Fruit fly (Drosophila melanogaster): Measurements from ENCODE around the gene CG34393.

The CG34393 gene

DNA sequence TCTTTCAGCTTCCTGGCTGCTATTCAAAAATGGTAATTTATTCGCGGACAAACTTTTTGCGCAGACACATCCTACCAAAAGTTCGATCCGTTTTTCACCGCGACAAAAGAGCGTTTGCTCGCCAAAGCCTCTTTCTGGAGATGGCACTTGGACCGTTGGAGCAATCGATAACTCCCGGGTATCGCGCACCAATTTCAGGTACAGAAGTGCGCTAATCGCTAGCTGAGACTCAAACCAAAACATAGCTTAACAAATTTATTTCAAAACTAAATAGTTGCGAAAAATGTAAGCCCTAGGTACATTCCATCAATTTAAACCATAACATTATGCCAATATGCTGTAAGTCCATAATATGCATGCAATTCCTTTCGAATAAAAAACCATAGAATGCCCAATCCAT is 55.6 kb downstream of the CG34393 start, which contains the start of gene toc (continued):
- TF ChIP-seq gcm (GFP tag; optimal IDR thresholded peaks at IDR 0.05) = no peak
- no peak for TF ChIP-seq Tbp (GFP tag; optimal IDR thresholded peaks at IDR 0.05)
- TF ChIP-seq CG11696 (GFP tag; IDR thresholded peaks at IDR 0.05) = no peak
- TF ChIP-seq CrebB (tag; optimal IDR thresholded peaks at IDR 0.05) = peak; percentile 39
- no peak for TF ChIP-seq zf30C (GFP tag; optimal IDR thresholded peaks at IDR 0.05)
- no peak for TF ChIP-seq al (GFP tag; IDR thresholded peaks at IDR 0.05)
- no peak for TF ChIP-seq CG31365 (tag; optimal IDR thresholded peaks at IDR 0.05)
- TF ChIP-seq Nf-YC (tag; optimal IDR thresholded peaks at IDR 0.05) = no peak
- TF ChIP-seq Kr (GFP tag; optimal IDR thresholded peaks at IDR 0.05) = no peak
- TF ChIP-seq Vsx1 (GFP tag; optimal IDR thresholded peaks at IDR 0.05) = no peak
- no peak for TF ChIP-seq jigr1 (GFP tag; IDR thresholded peaks at IDR 0.05)
- peak; percentile 4 for TF ChIP-seq CG5180 (GFP tag; optimal IDR thresholded peaks at IDR 0.05)
- TF ChIP-seq CG4404 (GFP tag; IDR thresholded peaks at IDR 0.05) = no peak
- peak; percentile 34; the same call in 1 of the 3 replicates for TF ChIP-seq row (GFP tag; IDR thresholded peaks at IDR 0.05)
- TF ChIP-seq Opbp (GFP tag; IDR thresholded peaks at IDR 0.05; ENCODE audit: partially characterized antibody) = peak; percentile 90
- no peak for TF ChIP-seq kay (GFP tag; optimal IDR thresholded peaks at IDR 0.05)
- no peak for TF ChIP-seq YL-1 (GFP tag; optimal IDR thresholded peaks at IDR 0.05)
- no peak for TF ChIP-seq CG11093 (GFP tag; IDR thresholded peaks at IDR 0.05)
- no peak for TF ChIP-seq cas (GFP tag; IDR thresholded peaks at IDR 0.05)
- no peak for TF ChIP-seq CG6854 (GFP tag; optimal IDR thresholded peaks at IDR 0.05)
- no peak for TF ChIP-seq CG12104 (GFP tag; optimal IDR thresholded peaks at IDR 0.05)
- TF ChIP-seq unc-4 (GFP tag; IDR thresholded peaks at IDR 0.05; ENCODE audit: partially characterized antibody) = peak; percentile 85
- TF ChIP-seq crp (GFP tag; optimal IDR thresholded peaks at IDR 0.05) = no peak
- TF ChIP-seq CG6254 (GFP tag; optimal IDR thresholded peaks at IDR 0.05) = no peak
- peak; percentile 14 for TF ChIP-seq CG15601 (tag; optimal IDR thresholded peaks at IDR 0.05)
- no peak for TF ChIP-seq usp (GFP tag; optimal IDR thresholded peaks at IDR 0.05)
- TF ChIP-seq Bgb (GFP tag; IDR thresholded peaks at IDR 0.05; ENCODE audit: partially characterized antibody) = peak; percentile 94
- TF ChIP-seq CG6175 (GFP tag; IDR thresholded peaks at IDR 0.05) = no peak
- no peak for TF ChIP-seq Sry-β (GFP tag; optimal IDR thresholded peaks at IDR 0.05)
- TF ChIP-seq Meics (GFP tag; optimal IDR thresholded peaks at IDR 0.05) = no peak
- no peak for TF ChIP-seq nom (GFP tag; optimal IDR thresholded peaks at IDR 0.05)
- TF ChIP-seq btn (GFP tag; optimal IDR thresholded peaks at IDR 0.05) = no peak
- no peak for TF ChIP-seq kah (GFP tag; optimal IDR thresholded peaks at IDR 0.05)
- no peak for TF ChIP-seq Doc2 (GFP tag; IDR thresholded peaks at IDR 0.05)
- no peak for TF ChIP-seq CG11695 (GFP tag; IDR thresholded peaks at IDR 0.05)
- TF ChIP-seq CG2120 (GFP tag; optimal IDR thresholded peaks at IDR 0.05) = no peak
- TF ChIP-seq fru (optimal IDR thresholded peaks at IDR 0.05) = no peak
- TF ChIP-seq MBD-R2 (GFP tag; IDR thresholded peaks at IDR 0.05) = peak; percentile 68
- no peak; the same call in 1 of the 2 replicates for TF ChIP-seq rib (GFP tag; IDR thresholded peaks at IDR 0.05)
- TF ChIP-seq org-1 (GFP tag; optimal IDR thresholded peaks at IDR 0.05) = no peak
- no peak for TF ChIP-seq CG31224 (GFP tag; IDR thresholded peaks at IDR 0.05)
- peak; percentile 32 for TF ChIP-seq CG12155 (GFP tag; optimal IDR thresholded peaks at IDR 0.05)
- TF ChIP-seq Bdp1 (GFP tag; optimal IDR thresholded peaks at IDR 0.05) = no peak
- TF ChIP-seq ftz-f1 (GFP tag; optimal IDR thresholded peaks at IDR 0.05) = no peak
- no peak for TF ChIP-seq CG9609 (GFP tag; optimal IDR thresholded peaks at IDR 0.05)
- no peak for TF ChIP-seq sr (GFP tag; IDR thresholded peaks at IDR 0.05)
- no peak for TF ChIP-seq ase (GFP tag; IDR thresholded peaks at IDR 0.05)
- TF ChIP-seq CG10147 (GFP tag; optimal IDR thresholded peaks at IDR 0.05) = no peak
- no peak for TF ChIP-seq Rx (GFP tag; IDR thresholded peaks at IDR 0.05)
- no peak for TF ChIP-seq Optix (GFP tag; IDR thresholded peaks at IDR 0.05)
- no peak for TF ChIP-seq luna (GFP tag; optimal IDR thresholded peaks at IDR 0.05)
- TF ChIP-seq jumu (GFP tag; optimal IDR thresholded peaks at IDR 0.05) = no peak
- no peak for TF ChIP-seq CG6813 (GFP tag; optimal IDR thresholded peaks at IDR 0.05)

Measured in whole organism, embryonic.